Fruit fly (Drosophila melanogaster) S2 (cell line): ENCODE data around the gene Cpr100A.

ENCODE experiments used
- CG8478 ChIP-seq: fragments of >200 bp; optimal IDR thresholded peaks from 2 replicates; lab custom pipeline; 2018
- CTCF ChIP-seq, 2 experiments: fragments of >200 bp; optimal IDR thresholded peaks; 2 replicates each; lab custom pipeline; 2018

- no peak for TF ChIP-seq CG8478
- TF ChIP-seq CTCF (optimal IDR thresholded peaks at IDR 0.05; lab: Kevin White, UChicago): no peak
Observed at dm6 chr3R:30909840-30910239, 42.5 kb downstream of the Cpr100A start.
